Worm (Caenorhabditis elegans): Measurements from ENCODE around the gene F59H6.14.

F59H6.14 gene

ce11 chrII:2042447-2042846 lies 9.1 kb downstream of the F59H6.14 start, which contains the start of gene bath-20:
TSS of gene bath-20 (minus strand) at chrII:2042547.
- TF ChIP-seq lsl-1 (GFP tag; optimal IDR thresholded peaks at IDR 0.05) = peak; percentile 31
- TF ChIP-seq ceh-79 (tag; optimal IDR thresholded peaks at IDR 0.05) = no peak
- TF ChIP-seq snpc-1.3 (tag; optimal IDR thresholded peaks at IDR 0.05; ENCODE audit: insufficient read depth) = no peak

ce11 chrII:2045505-2045904 lies 12.1 kb downstream of the F59H6.14 start, which contains the start of gene bath-24:
TSS of gene bath-24 (minus strand) at chrII:2045605.
- no peak for TF ChIP-seq lin-40 (tag; optimal IDR thresholded peaks at IDR 0.05)
- no peak for TF ChIP-seq ceh-100 (GFP tag; IDR thresholded peaks at IDR 0.05)
- TF ChIP-seq mel-28 (tag; optimal IDR thresholded peaks at IDR 0.05; ENCODE audit: borderline replicate concordance) = no peak
- no peak for TF ChIP-seq ceh-40 (GFP tag; IDR thresholded peaks at IDR 0.05)
- peak; percentile 65 for TF ChIP-seq lsl-1 (GFP tag; optimal IDR thresholded peaks at IDR 0.05)

- TF ChIP-seq zfh-2 (GFP tag; conservative IDR thresholded peaks at IDR 0.05) = 0 out of 2 replicates have a peak, but pooled peaks have one; percentile 7
These were observed 13.2 kb downstream of the F59H6.14 start, which contains the start of gene math-1 for ce11 chrII:2046556-2046955. TSS of gene math-1 (minus strand) at chrII:2046656.

- no peak for TF ChIP-seq cebp-1 (GFP tag; IDR thresholded peaks at IDR 0.05)
- no peak for TF ChIP-seq cebp-1 (tag; optimal IDR thresholded peaks at IDR 0.05)
- TF ChIP-seq ztf-6 (GFP tag; IDR thresholded peaks at IDR 0.05) = no peak
- TF ChIP-seq let-607 (tag; optimal IDR thresholded peaks at IDR 0.05) = no peak
- TF ChIP-seq F10E7.11 (tag; optimal IDR thresholded peaks at IDR 0.05) = no peak
- no peak for TF ChIP-seq dox-1 (GFP tag; IDR thresholded peaks at IDR 0.05)
- no peak for TF ChIP-seq die-1 (tag; optimal IDR thresholded peaks at IDR 0.05)
- no peak for TF ChIP-seq mes-4 (tag; optimal IDR thresholded peaks at IDR 0.05)
- no peak for TF ChIP-seq rpc-1 (optimal IDR thresholded peaks at IDR 0.05)
- no peak for TF ChIP-seq rpc-1 (tag; optimal IDR thresholded peaks at IDR 0.05)
- TF ChIP-seq attf-6 (GFP tag; IDR thresholded peaks at IDR 0.05) = no peak
These were observed 18.0 kb downstream of the F59H6.14 start, which contains the start of gene fbxb-35 for ce11 chrII:2051372-2051771. TSS of gene fbxb-35 (plus strand) at chrII:2051672.

- peak; percentile 12 for TF ChIP-seq tbp1 (GFP tag; optimal IDR thresholded peaks at IDR 0.05)
- TF ChIP-seq lsy-27 (tag; optimal IDR thresholded peaks at IDR 0.05; ENCODE audit: borderline replicate concordance, insufficient read depth) = no peak
- TF ChIP-seq ztf-22 (GFP tag; optimal IDR thresholded peaks at IDR 0.05) = no peak
- no peak for TF ChIP-seq egrh-3 (GFP tag; IDR thresholded peaks at IDR 0.05)
- no peak for TF ChIP-seq F23B12.7 (tag; optimal IDR thresholded peaks at IDR 0.05; ENCODE audit: insufficient read depth)
- TF ChIP-seq mcd-1 (GFP tag; IDR thresholded peaks at IDR 0.05) = peak; percentile 63
- no peak for TF ChIP-seq ama-1 (optimal IDR thresholded peaks at IDR 0.05)
- no peak for TF ChIP-seq ama-1 (GFP tag; optimal IDR thresholded peaks at IDR 0.05)
- TF ChIP-seq chd-7 (tag; optimal IDR thresholded peaks at IDR 0.05) = no peak
- no peak for TF ChIP-seq ztf-28 (GFP tag; IDR thresholded peaks at IDR 0.05)
- no peak for TF ChIP-seq fkh-3 (tag; optimal IDR thresholded peaks at IDR 0.05)
- TF ChIP-seq Y56A3A.18 (GFP tag; IDR thresholded peaks at IDR 0.05) = no peak
- TF ChIP-seq zim-3 (tag; optimal IDR thresholded peaks at IDR 0.05) = no peak
- TF ChIP-seq lin-26 (GFP tag; IDR thresholded peaks at IDR 0.05) = no peak
- no peak for TF ChIP-seq F52B5.7 (tag; optimal IDR thresholded peaks at IDR 0.05)
- no peak for TF ChIP-seq hlh-12 (tag; optimal IDR thresholded peaks at IDR 0.05)
- no peak for TF ChIP-seq madf-3 (GFP tag; IDR thresholded peaks at IDR 0.05)
- TF ChIP-seq tlf-1 (GFP tag; optimal IDR thresholded peaks at IDR 0.05) = no peak
- no peak for TF ChIP-seq ceh-100 (GFP tag; IDR thresholded peaks at IDR 0.05)
- TF ChIP-seq ztf-6 (GFP tag; IDR thresholded peaks at IDR 0.05) = no peak
- TF ChIP-seq hmg-1.2 (GFP tag; IDR thresholded peaks at IDR 0.05) = peak; percentile 45; the same call in 1 of the 2 replicates
- TF ChIP-seq D2030.7 (GFP tag; IDR thresholded peaks at IDR 0.05) = peak; percentile 37; the same call in 1 of the 2 replicates
- TF ChIP-seq egl-44 (GFP tag; IDR thresholded peaks at IDR 0.05) = no peak
- TF ChIP-seq lsl-1 (GFP tag; optimal IDR thresholded peaks at IDR 0.05) = peak; percentile 82
- no peak for TF ChIP-seq let-607 (tag; optimal IDR thresholded peaks at IDR 0.05)
- no peak for TF ChIP-seq hsf-1 (GFP tag; IDR thresholded peaks at IDR 0.05)
- no peak for TF ChIP-seq C17E4.6 (GFP tag; IDR thresholded peaks at IDR 0.05)
These were observed 25.6 kb downstream of the F59H6.14 start, which contains the start of gene F07E5.5 for ce11 chrII:2058985-2059384. TSS of gene F07E5.5 (minus strand) at chrII:2059070.
